Worm (Caenorhabditis elegans) whole organism, mixed stage, embryonic: Measurements from ENCODE around the gene cgef-1.

Experiments
- hlh-1 ChIP-seq: fragments of 150-350 bp; optimal IDR thresholded peaks from 2 replicates; lab custom pipeline; 2014; ENCODE audit warnings: missing biosample characterization, missing genetic modification reagents, missing genetic modification characterization
- lin-13 ChIP-seq: fragments of 150-350 bp; optimal IDR thresholded peaks from 2 replicates; lab custom pipeline; 2014; ENCODE audit warnings: missing biosample characterization, missing genetic modification characterization
- lsy-2 ChIP-seq: fragments of 150-350 bp; optimal IDR thresholded peaks from 2 replicates; lab custom pipeline; 2014; ENCODE audit warnings: missing biosample characterization, missing genetic modification characterization
- nhr-12 ChIP-seq: fragments of 150-350 bp; optimal IDR thresholded peaks from 2 replicates; lab custom pipeline; 2014; ENCODE audit warnings: missing biosample characterization, missing genetic modification characterization
- nhr-2 ChIP-seq: fragments of 150-350 bp; optimal IDR thresholded peaks from 2 replicates; lab custom pipeline; 2014; ENCODE audit warnings: missing biosample characterization, missing genetic modification characterization
- nhr-76 ChIP-seq: sonication (generic microtip); optimal IDR thresholded peaks from 2 replicates; lab custom pipeline; 2017; ENCODE audit warnings: missing biosample characterization, missing genetic modification characterization
- pha-4 ChIP-seq: fragments of 150-350 bp; optimal IDR thresholded peaks from 2 replicates; lab custom pipeline; 2018; ENCODE audit warnings: missing biosample characterization, missing genetic modification reagents, missing genetic modification characterization
- snpc-4 ChIP-seq: fragments of 150-350 bp; optimal IDR thresholded peaks from 2 replicates; lab custom pipeline; 2014; ENCODE audit warnings: missing biosample characterization, missing genetic modification characterization
- sptf-1 ChIP-seq: sonication (generic microtip); optimal IDR thresholded peaks from 2 replicates; lab custom pipeline; 2017; ENCODE audit warnings: mild to moderate bottlenecking, missing genetic modification characterization, moderate library complexity, missing compliant biosample characterization
- zip-8 ChIP-seq: fragments of 150-350 bp; optimal IDR thresholded peaks from 2 replicates; lab custom pipeline; 2014; ENCODE audit warnings: missing biosample characterization, missing genetic modification characterization

DNA sequence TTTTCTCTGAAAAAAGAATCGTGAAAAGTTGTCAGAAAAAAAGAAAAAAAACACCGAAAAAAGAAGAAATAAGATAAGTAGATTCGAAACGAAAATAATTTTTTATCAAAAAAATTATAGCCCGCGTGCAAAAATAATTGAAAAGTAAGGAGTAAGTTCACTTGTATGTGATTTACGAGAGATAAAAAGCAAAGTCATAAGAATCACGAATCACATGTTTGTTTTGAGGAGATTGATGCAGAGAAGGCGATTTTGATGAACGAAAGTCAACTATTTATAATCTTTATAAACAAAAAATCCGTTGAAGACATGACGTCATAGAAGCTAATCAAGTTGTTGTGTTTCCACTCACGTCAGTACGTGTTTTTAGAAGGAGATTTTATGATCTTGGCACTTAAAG, 68.4 kb downstream of the cgef-1 start, which contains the start of gene Y71H10B.1:
- TF ChIP-seq lin-13 (tag; lab: Kevin White, UChicago), result no peak
- no peak for TF ChIP-seq lsy-2 (tag; lab: Kevin White, UChicago)
- TF ChIP-seq hlh-1 (tag; lab: Kevin White, UChicago), result no peak
- no peak for TF ChIP-seq nhr-12 (tag; lab: Kevin White, UChicago)
- no peak for TF ChIP-seq nhr-76 (tag; lab: Kevin White, UChicago)
- no peak for TF ChIP-seq zip-8 (tag; lab: Kevin White, UChicago)
- no peak for TF ChIP-seq pha-4 (tag; lab: Kevin White, UChicago)
- no peak for TF ChIP-seq snpc-4
- no peak for TF ChIP-seq sptf-1
- TF ChIP-seq nhr-2 (tag; lab: Kevin White, UChicago), result no peak
